Worm (Caenorhabditis elegans): ENCODE data around the gene str-88.

ce11 chrV:15354648-15355047 is 29.0 kb downstream of the str-88 start, which contains the start of gene C29F3.7:
- TF ChIP-seq ztf-11 (tag; optimal IDR thresholded peaks at IDR 0.05) (no peak), unc-39 (tag; optimal IDR thresholded peaks at IDR 0.05) (no peak), pha-4 (tag; optimal IDR thresholded peaks at IDR 0.05) (no peak), mep-1 (tag; optimal IDR thresholded peaks at IDR 0.05) (no peak), sptf-1 (tag; optimal IDR thresholded peaks at IDR 0.05) (no peak), nhr-76 (tag; optimal IDR thresholded peaks at IDR 0.05) (no peak), elt-1 (tag; optimal IDR thresholded peaks at IDR 0.05; ENCODE audit: borderline replicate concordance, insufficient read depth) (no peak), tbx-8 (GFP tag; optimal IDR thresholded peaks at IDR 0.05) (no peak), ces-1 (GFP tag; optimal IDR thresholded peaks at IDR 0.05) (no peak), unc-62 (GFP tag; optimal IDR thresholded peaks at IDR 0.05) (no peak), ceh-83 (GFP tag; optimal IDR thresholded peaks at IDR 0.05) (no peak), lsy-2 (tag; optimal IDR thresholded peaks at IDR 0.05) (no peak), bed-3 (GFP tag; optimal IDR thresholded peaks at IDR 0.05) (no peak)

Measured in whole organism, mixed stage, embryonic.